Fruit fly (Drosophila melanogaster): ENCODE data around the gene MFS3.

The MFS3 gene

DNA sequence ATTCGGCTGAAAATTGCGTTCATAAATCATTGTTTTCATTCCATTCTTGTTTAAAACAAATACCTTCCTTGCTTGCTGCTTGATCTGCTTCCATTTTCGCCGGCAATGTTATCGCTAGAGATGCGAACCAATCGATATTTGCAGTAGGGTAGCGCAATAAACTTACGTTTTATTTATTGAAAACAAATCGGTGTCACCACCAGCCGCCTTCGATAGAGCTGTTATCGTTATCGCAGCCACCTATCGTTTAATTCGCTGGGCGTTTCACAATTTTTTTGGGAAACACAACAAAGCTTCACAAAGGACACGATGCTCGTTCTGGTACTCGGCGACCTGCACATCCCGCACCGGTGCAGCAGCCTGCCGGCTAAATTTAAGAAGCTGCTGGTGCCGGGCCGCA lies 7.6 kb downstream of the MFS3 start, which contains the start of the genes Tfb4 and Vps29 (continued):
- TF ChIP-seq fd3F (GFP tag; optimal IDR thresholded peaks at IDR 0.05) (no peak), CG12299 (tag; optimal IDR thresholded peaks at IDR 0.05) (no peak), bsh (GFP tag; optimal IDR thresholded peaks at IDR 0.05) (peak in 1 of 2 experiments; percentile 28), lilli (GFP tag; optimal IDR thresholded peaks at IDR 0.05) (peak; percentile 82), pho (GFP tag; optimal IDR thresholded peaks at IDR 0.05) (peak; percentile 20), Meics (GFP tag; optimal IDR thresholded peaks at IDR 0.05) (no peak), BEAF-32 (GFP tag; optimal IDR thresholded peaks at IDR 0.05) (peak; percentile 66), CG4360 (GFP tag; IDR thresholded peaks at IDR 0.05) (no peak), luna (GFP tag; optimal IDR thresholded peaks at IDR 0.05) (no peak), CG13624 (GFP tag; optimal IDR thresholded peaks at IDR 0.05) (peak; percentile 63), CG4282 (GFP tag; optimal IDR thresholded peaks at IDR 0.05) (no peak), scrt (GFP tag; optimal IDR thresholded peaks at IDR 0.05) (no peak), Fer1 (GFP tag; optimal IDR thresholded peaks at IDR 0.05) (peak; percentile 46), CG18262 (tag; optimal IDR thresholded peaks at IDR 0.05) (no peak), Atf3 (GFP tag; optimal IDR thresholded peaks at IDR 0.05) (no peak), vfl (GFP tag; optimal IDR thresholded peaks at IDR 0.05) (peak; percentile 52), h (optimal IDR thresholded peaks at IDR 0.05) (no peak), MESR4 (GFP tag; optimal IDR thresholded peaks at IDR 0.05) (peak; percentile 78), fd64A (GFP tag; optimal IDR thresholded peaks at IDR 0.05) (no peak), CG12942 (GFP tag; optimal IDR thresholded peaks at IDR 0.05) (peak; percentile 12), zfh1 (GFP tag; IDR thresholded peaks at IDR 0.05) (peak; percentile 65; the same call in 2 of the 3 replicates), cad (GFP tag; optimal IDR thresholded peaks at IDR 0.05) (no peak), crol (GFP tag; IDR thresholded peaks at IDR 0.05) (no peak), D (optimal IDR thresholded peaks at IDR 0.05) (no peak), D (GFP tag; optimal IDR thresholded peaks at IDR 0.05) (no peak), lab (GFP tag; optimal IDR thresholded peaks at IDR 0.05) (no peak), CG14441 (GFP tag; IDR thresholded peaks at IDR 0.05) (no peak; the same call in 1 of the 2 replicates), ssp (GFP tag; IDR thresholded peaks at IDR 0.05) (no peak), CG4854 (GFP tag; optimal IDR thresholded peaks at IDR 0.05) (peak; percentile 21), ewg (GFP tag; optimal IDR thresholded peaks at IDR 0.05) (no peak), kay (GFP tag; optimal IDR thresholded peaks at IDR 0.05) (no peak), NFAT (GFP tag; IDR thresholded peaks at IDR 0.05) (peak; percentile 66; the same call in 1 of the 2 replicates), CG34422 (GFP tag; IDR thresholded peaks at IDR 0.05) (peak; percentile 68; the same call in 1 of the 3 replicates), CG9876 (GFP tag; optimal IDR thresholded peaks at IDR 0.05) (no peak), Blimp-1 (GFP tag; optimal IDR thresholded peaks at IDR 0.05) (no peak), Dp (GFP tag; optimal IDR thresholded peaks at IDR 0.05) (peak; percentile 65), CG11247 (GFP tag; IDR thresholded peaks at IDR 0.05) (0 out of 2 replicates have a peak, but pooled peaks have one; percentile 17), row (GFP tag; IDR thresholded peaks at IDR 0.05) (peak; percentile 65), CG14710 (tag; optimal IDR thresholded peaks at IDR 0.05) (peak; percentile 52), Sox102F (GFP tag; optimal IDR thresholded peaks at IDR 0.05) (no peak), shn (GFP tag; optimal IDR thresholded peaks at IDR 0.05) (peak; percentile 18), CG11085 (GFP tag; IDR thresholded peaks at IDR 0.05) (peak; percentile 46; the same call in 1 of the 2 replicates), MBD-R2 (GFP tag; IDR thresholded peaks at IDR 0.05) (peak; percentile 97), hb (GFP tag; IDR thresholded peaks at IDR 0.05; ENCODE audit: partially characterized antibody) (peak; percentile 94), CG7372 (GFP tag; IDR thresholded peaks at IDR 0.05) (no peak; the same call in 1 of the 2 replicates), tup (GFP tag; optimal IDR thresholded peaks at IDR 0.05) (peak; percentile 49), CG6654 (GFP tag; optimal IDR thresholded peaks at IDR 0.05) (no peak), CG1602 (GFP tag; optimal IDR thresholded peaks at IDR 0.05) (no peak), Myb (GFP tag; optimal IDR thresholded peaks at IDR 0.05) (peak; percentile 36), nau (GFP tag; optimal IDR thresholded peaks at IDR 0.05) (no peak), inv (GFP tag; IDR thresholded peaks at IDR 0.05; ENCODE audit: partially characterized antibody) (peak; percentile 68)
